Worm (Caenorhabditis elegans) whole organism, early embryonic: ENCODE data around the gene F14D2.5.

ENCODE experiments used
- B0310.2 ChIP-seq: sonication (generic microtip); optimal IDR thresholded peaks from 2 replicates; lab custom pipeline; 2016; ENCODE audit warnings: mild to moderate bottlenecking, missing genetic modification characterization, missing compliant biosample characterization
- F13C5.2 ChIP-seq: sonication (generic microtip); optimal IDR thresholded peaks from 2 replicates; lab custom pipeline; 2017; ENCODE audit warnings: mild to moderate bottlenecking, missing genetic modification characterization, inconsistent platforms, missing compliant biosample characterization
- aly-1 ChIP-seq: sonication (generic microtip); optimal IDR thresholded peaks from 2 replicates; lab custom pipeline; 2016; ENCODE audit warnings: missing genetic modification characterization, missing compliant biosample characterization
- ama-1 ChIP-seq: fragments of 150-350 bp; optimal IDR thresholded peaks from 2 replicates; lab custom pipeline; 2014
- ceh-13 ChIP-seq: fragments of 200-800 bp; sonication (Bioruptor generic); optimal IDR thresholded peaks from 2 replicates; lab custom pipeline; 2018; ENCODE audit warnings: mild to moderate bottlenecking, missing genetic modification characterization, missing compliant biosample characterization
- ceh-36 ChIP-seq: sonication (generic microtip); optimal IDR thresholded peaks from 2 replicates; lab custom pipeline; 2016; ENCODE audit warnings: missing genetic modification characterization, inconsistent platforms, missing compliant biosample characterization
- ets-7 ChIP-seq: sonication (generic microtip); optimal IDR thresholded peaks from 2 replicates; lab custom pipeline; 2016; ENCODE audit warnings: missing genotype, missing genetic modification characterization, missing compliant biosample characterization
- flt-1 ChIP-seq: fragments of 200-800 bp; sonication (Bioruptor generic); IDR thresholded peaks from 2 replicates; pipeline ENCODE4 v1.3.6; 2022; ENCODE audit warnings: missing genetic modification characterization, missing compliant biosample characterization
- hmbx-1 ChIP-seq: sonication (generic microtip); optimal IDR thresholded peaks from 2 replicates; lab custom pipeline; 2016; ENCODE audit warnings: mild to moderate bottlenecking, missing genetic modification characterization, missing compliant biosample characterization
- hmg-4 ChIP-seq: fragments of 200-800 bp; sonication (Bioruptor generic); optimal IDR thresholded peaks from 2 replicates; lab custom pipeline; 2018; ENCODE audit warnings: mild to moderate bottlenecking, missing genetic modification characterization, missing compliant biosample characterization
- hnd-1 ChIP-seq: sonication (generic microtip); optimal IDR thresholded peaks from 2 replicates; lab custom pipeline; 2016; ENCODE audit warnings: missing genetic modification characterization, missing compliant biosample characterization
- pes-1 ChIP-seq: fragments of 200-800 bp; sonication (Bioruptor generic); IDR thresholded peaks from 2 replicates; pipeline ENCODE4 v1.3.6; 2022; ENCODE audit warnings: missing genetic modification reagents, missing genetic modification characterization, missing compliant biosample characterization
- scrt-1 ChIP-seq: fragments of 200-800 bp; sonication (Bioruptor generic); IDR thresholded peaks from 2 replicates; pipeline ENCODE4 v1.3.6; 2022; ENCODE audit warnings: missing genetic modification characterization, missing compliant biosample characterization
- sea-1 ChIP-seq: fragments of 200-800 bp; sonication (Bioruptor generic); conservative IDR thresholded peaks from 2 replicates; pipeline ENCODE4 v1.3.6; 2022; ENCODE audit warnings: missing genetic modification characterization, missing compliant biosample characterization
- tbx-11 ChIP-seq: fragments of 200-800 bp; sonication (Bioruptor generic); IDR thresholded peaks from 2 replicates; pipeline ENCODE4 v1.3.6; 2022; ENCODE audit warnings: missing genetic modification characterization, missing compliant biosample characterization
- tbx-37 ChIP-seq: fragments of 200-800 bp; sonication (Bioruptor generic); conservative IDR thresholded peaks from 2 replicates; pipeline ENCODE4 v1.3.6; 2022; ENCODE audit warnings: missing genetic modification reagents, missing genetic modification characterization, missing compliant biosample characterization
- tra-4 ChIP-seq: sonication (generic microtip); optimal IDR thresholded peaks from 2 replicates; lab custom pipeline; 2017; ENCODE audit warnings: missing genetic modification characterization, missing compliant biosample characterization

The F14D2.5 gene

DNA sequence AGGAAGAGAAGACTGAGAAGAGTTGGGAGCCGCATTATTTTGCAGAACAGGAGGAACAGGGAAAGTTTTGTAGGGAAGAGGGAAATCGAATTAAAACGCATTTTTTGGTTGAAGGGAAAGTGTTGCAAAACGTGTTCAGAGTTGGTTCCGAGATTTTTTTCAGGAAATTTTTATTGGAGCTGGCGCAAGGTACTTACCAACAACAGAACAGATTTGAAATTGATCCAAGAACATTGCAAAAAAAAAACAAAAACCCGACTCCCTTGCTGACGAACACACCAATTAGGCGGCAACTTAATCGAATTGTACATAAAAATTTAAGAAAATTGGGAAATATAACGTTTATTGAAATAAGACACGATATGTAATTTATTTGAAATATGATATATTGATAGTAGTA is 1.8 kb upstream of the F14D2.5 start, which contains the start of gene F14D2.7:
Gene F14D2.7 (minus strand): TSS at position 101 of the 400 bp plus-strand sequence.
- TF ChIP-seq hnd-1 (no peak), flt-1 (GFP tag; lab: Robert Waterston, UW) (no peak)

DNA sequence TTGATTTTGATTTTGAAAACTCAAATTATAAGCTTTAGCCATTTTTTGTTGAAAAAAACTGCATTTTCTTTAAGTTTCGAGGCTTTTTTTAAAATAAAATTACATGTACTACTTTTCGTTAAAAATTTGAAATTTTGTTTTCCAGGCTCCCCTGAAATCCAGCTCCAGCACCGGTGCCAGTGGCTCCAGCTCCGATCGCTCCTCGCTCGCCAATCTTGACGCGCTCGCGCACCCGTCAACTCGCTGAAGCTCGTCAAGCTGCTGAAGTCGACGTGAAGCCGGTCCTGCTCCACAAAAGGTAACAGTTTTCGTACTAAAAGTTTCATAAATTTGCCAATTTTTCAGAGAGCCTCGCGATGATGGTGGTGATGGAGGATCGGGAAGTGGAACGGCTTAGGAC is 467 bp downstream of the F14D2.5 start:
- no peak for TF ChIP-seq ama-1 (lab: Kevin White, UChicago)
- TF ChIP-seq tbx-11 (GFP tag; lab: Robert Waterston, UW), result no peak
- TF ChIP-seq aly-1 (tag; lab: Kevin White, UChicago), result no peak
- TF ChIP-seq hmg-4, result no peak
- TF ChIP-seq ets-7, result no peak
- TF ChIP-seq tbx-37, result no peak
- no peak for TF ChIP-seq tra-4
- no peak for TF ChIP-seq ceh-36 (tag; lab: Kevin White, UChicago)
- no peak for TF ChIP-seq B0310.2 (tag; lab: Kevin White, UChicago)
- TF ChIP-seq ceh-13 (GFP tag; lab: Kevin White, UChicago), result no peak
- TF ChIP-seq F13C5.2 (tag; lab: Kevin White, UChicago), result no peak
- TF ChIP-seq flt-1 (GFP tag; lab: Robert Waterston, UW), result no peak
- no peak for TF ChIP-seq hnd-1
- TF ChIP-seq sea-1, result no peak
- TF ChIP-seq scrt-1 (GFP tag; lab: Robert Waterston, UW), result no peak
- no peak for TF ChIP-seq hmbx-1 (tag; lab: Kevin White, UChicago)
- TF ChIP-seq pes-1 (GFP tag; lab: Robert Waterston, UW), result no peak

DNA sequence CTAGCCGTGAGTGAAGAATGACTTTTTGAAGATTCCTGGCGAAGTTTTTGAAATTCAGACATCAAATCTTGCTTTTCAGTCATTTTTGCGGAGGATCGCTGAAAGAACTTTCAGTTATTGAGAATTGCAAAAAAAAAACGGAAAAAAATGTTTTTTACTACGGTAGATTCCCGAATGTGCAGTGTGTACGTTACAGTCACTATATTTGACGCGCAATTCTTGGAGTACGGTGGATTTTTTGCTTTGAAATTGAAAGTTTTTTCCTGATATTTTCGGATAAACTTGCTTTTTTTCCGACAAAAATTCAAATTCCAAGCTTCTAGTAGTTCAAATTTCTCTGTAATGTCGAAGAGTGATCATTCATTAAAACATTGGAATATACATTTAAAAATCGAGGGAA is 1.6 kb downstream of the F14D2.5 start, which contains the start of gene F14D2.11:
Gene F14D2.11 (minus strand): TSS at position 101 of the 400 bp plus-strand sequence.
- TF ChIP-seq tra-4 (no peak), ets-7 (no peak), tbx-11 (GFP tag; lab: Robert Waterston, UW) (no peak), B0310.2 (tag; lab: Kevin White, UChicago) (no peak), ceh-36 (tag; lab: Kevin White, UChicago) (no peak), hnd-1 (no peak), ceh-13 (GFP tag; lab: Kevin White, UChicago) (no peak), tbx-37 (no peak), hmg-4 (no peak), flt-1 (GFP tag; lab: Robert Waterston, UW) (no peak), sea-1 (no peak), pes-1 (GFP tag; lab: Robert Waterston, UW) (no peak), ama-1 (lab: Kevin White, UChicago) (no peak), aly-1 (tag; lab: Kevin White, UChicago) (no peak)

- TF ChIP-seq aly-1 (tag; lab: Kevin White, UChicago) (no peak), F13C5.2 (tag; lab: Kevin White, UChicago) (no peak)
Measured at ce11 chrII:3343714-3344113, 3.4 kb downstream of the F14D2.5 start, which contains the start of gene F14D2.15. F14D2.15 (minus strand) TSS chrII:3343814.

- TF ChIP-seq aly-1 (tag; lab: Kevin White, UChicago) (no peak), flt-1 (GFP tag; lab: Robert Waterston, UW) (no peak), hmg-4 (no peak), ceh-13 (GFP tag; lab: Kevin White, UChicago) (no peak), tra-4 (no peak), ceh-36 (tag; lab: Kevin White, UChicago) (no peak), tbx-37 (no peak), sea-1 (no peak), B0310.2 (tag; lab: Kevin White, UChicago) (no peak), F13C5.2 (tag; lab: Kevin White, UChicago) (no peak), hnd-1 (no peak), scrt-1 (GFP tag; lab: Robert Waterston, UW) (no peak), tbx-11 (GFP tag; lab: Robert Waterston, UW) (no peak), ama-1 (lab: Kevin White, UChicago) (no peak), ets-7 (no peak), hmbx-1 (tag; lab: Kevin White, UChicago) (no peak), pes-1 (GFP tag; lab: Robert Waterston, UW) (no peak)
Measured at ce11 chrII:3344917-3345316, 4.6 kb downstream of the F14D2.5 start, which contains the start of gene bath-28. bath-28 (minus strand) TSS chrII:3344967.

DNA sequence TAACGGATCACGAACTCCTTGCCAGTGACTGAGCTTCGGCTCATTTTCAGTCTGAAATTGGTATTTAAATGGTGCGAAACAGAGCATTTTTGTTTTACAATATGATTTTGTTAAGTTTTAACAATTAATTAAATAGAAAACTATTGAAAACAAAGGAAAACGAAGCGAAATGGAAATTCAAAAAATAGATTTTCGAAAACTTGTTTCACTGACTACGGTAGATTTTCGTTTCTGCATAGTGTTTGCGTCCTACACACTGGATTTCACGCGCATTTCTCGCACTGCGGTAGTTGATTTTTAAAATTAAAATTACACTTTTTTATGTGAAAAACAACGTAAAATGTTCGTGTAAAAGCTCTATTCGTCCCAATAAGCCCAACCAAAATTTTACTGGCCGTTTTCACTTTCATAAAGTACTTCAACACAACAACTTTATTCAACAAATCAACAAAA is 6.0 kb downstream of the F14D2.5 start, which contains the start of gene bath-30:
Gene bath-30 (minus strand): TSS at position 51 of the 453 bp plus-strand sequence.
- TF ChIP-seq tbx-11 (GFP tag; lab: Robert Waterston, UW), result no peak
- TF ChIP-seq sea-1, result no peak
- TF ChIP-seq tra-4, result no peak
- no peak for TF ChIP-seq F13C5.2 (tag; lab: Kevin White, UChicago)
- TF ChIP-seq tbx-37, result no peak
- no peak for TF ChIP-seq flt-1 (GFP tag; lab: Robert Waterston, UW)
- TF ChIP-seq B0310.2 (tag; lab: Kevin White, UChicago), result no peak
- TF ChIP-seq aly-1 (tag; lab: Kevin White, UChicago), result no peak
- TF ChIP-seq pes-1 (GFP tag; lab: Robert Waterston, UW), result no peak
- no peak for TF ChIP-seq ceh-13 (GFP tag; lab: Kevin White, UChicago)
- TF ChIP-seq ama-1 (lab: Kevin White, UChicago), result no peak
- no peak for TF ChIP-seq ets-7
- TF ChIP-seq ceh-36 (tag; lab: Kevin White, UChicago), result no peak
- TF ChIP-seq hnd-1, result no peak

DNA sequence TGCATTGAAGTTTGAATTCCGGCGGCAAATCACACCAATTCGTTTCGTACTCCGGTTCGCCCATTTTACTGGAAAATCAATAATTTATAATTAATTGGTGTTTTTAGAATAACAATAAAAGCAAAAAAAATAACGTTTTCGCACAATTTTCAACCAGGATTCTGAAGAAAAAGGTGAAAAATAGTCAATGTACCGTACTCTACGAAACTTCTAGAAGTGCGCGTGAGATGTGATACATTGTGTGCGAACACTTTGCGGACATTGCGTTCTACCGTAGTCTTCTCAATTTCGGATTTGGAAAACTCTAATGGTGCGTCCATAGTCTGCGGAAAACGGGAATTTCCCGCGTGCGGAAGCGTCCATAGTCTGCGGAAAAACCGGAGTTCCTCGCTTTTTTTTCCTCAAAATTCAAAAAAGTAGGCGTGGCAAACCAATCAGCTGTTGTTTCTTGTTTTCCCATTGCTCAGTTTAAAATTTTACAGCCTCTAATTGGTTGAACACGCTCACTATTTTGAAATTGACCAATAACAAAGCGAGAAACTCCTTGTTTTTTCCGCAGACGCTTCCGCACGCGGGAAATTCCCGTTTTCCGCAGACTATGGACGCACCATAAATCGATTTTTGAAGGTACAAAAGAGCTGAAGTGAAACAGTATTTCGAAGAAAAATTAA is 7.7 kb downstream of the F14D2.5 start, which contains the start of the genes F14D2.14 and bath-29:
Gene F14D2.14 (minus strand): TSS at position 51 of the 671 bp plus-strand sequence.
Gene bath-29 (plus strand): TSS at position 621 of the 671 bp plus-strand sequence.
- TF ChIP-seq sea-1, result no peak
- TF ChIP-seq ama-1 (lab: Kevin White, UChicago), result no peak
- TF ChIP-seq aly-1 (tag; lab: Kevin White, UChicago), result no peak
- TF ChIP-seq ets-7, result no peak
- no peak for TF ChIP-seq hnd-1
